Worm (Caenorhabditis elegans) whole organism, late embryonic: Measurements from ENCODE around the gene srh-246.

Experiments used
- lin-11 ChIP-seq: fragments of 200-800 bp; sonication (Bioruptor generic); optimal IDR thresholded peaks from 2 replicates; lab custom pipeline; 2018; ENCODE audit warnings: mild to moderate bottlenecking, missing genetic modification characterization, missing compliant biosample characterization
- unc-86 ChIP-seq: sonication (generic microtip); optimal IDR thresholded peaks from 2 replicates; lab custom pipeline; 2016; ENCODE audit warnings: missing genetic modification characterization, missing compliant biosample characterization

ce11 chrV:609671-610070 lies 47.9 kb downstream of the srh-246 start, which contains the start of gene srlf-36:
- TF ChIP-seq lin-11 (tag; lab: Kevin White, UChicago) (no peak), unc-86 (no peak)
